Worm (Caenorhabditis elegans) whole organism, L2 larva: ENCODE measurements around the gene Y32H12A.6.

Experiments used
- ama-1 ChIP-seq: fragments of 150-350 bp; optimal IDR thresholded peaks from 2 replicates; lab custom pipeline; 2018; ENCODE audit warnings: inconsistent platforms
- egl-27 ChIP-seq: sonication (generic microtip); optimal IDR thresholded peaks from 3 replicates; lab custom pipeline; 2017; ENCODE audit warnings: missing biosample characterization, missing genetic modification reagents, missing genetic modification characterization
- nhr-12 ChIP-seq: fragments of 150-350 bp; optimal IDR thresholded peaks from 2 replicates; lab custom pipeline; 2014; ENCODE audit warnings: missing biosample characterization, missing genetic modification characterization
- nhr-25 ChIP-seq: fragments of 150-350 bp; sonication (generic microtip); optimal IDR thresholded peaks from 3 replicates; lab custom pipeline; 2014; ENCODE audit warnings: missing biosample characterization, missing genetic modification characterization
- snpc-4 ChIP-seq: fragments of 150-350 bp; optimal IDR thresholded peaks from 2 replicates; lab custom pipeline; 2014; ENCODE audit warnings: missing biosample characterization, missing genetic modification characterization
- unc-62 ChIP-seq: fragments of 150-350 bp; optimal IDR thresholded peaks from 2 replicates; lab custom pipeline; 2014; ENCODE audit warnings: missing biosample characterization, missing genetic modification reagents, missing genetic modification characterization

DNA sequence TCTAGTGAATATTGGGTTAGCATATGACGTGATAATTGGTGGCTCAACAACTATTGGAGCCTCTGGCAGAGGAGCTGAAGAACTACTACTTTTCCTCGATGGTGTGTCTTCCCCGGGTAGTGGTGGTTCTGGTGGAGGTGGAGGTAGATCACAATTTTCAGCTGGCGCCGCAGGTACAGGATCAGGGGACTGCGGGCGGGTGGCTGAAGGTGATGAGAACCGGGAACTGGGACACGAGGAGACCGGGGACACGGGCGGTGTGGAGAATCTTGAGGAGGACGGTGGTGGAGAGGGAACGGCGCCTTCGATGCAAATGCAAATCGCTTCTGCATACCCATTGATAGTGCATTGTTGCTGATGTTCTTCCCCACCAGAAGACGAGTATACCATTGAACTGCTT lies 13.8 kb upstream of the Y32H12A.6 start:
- no peak for TF ChIP-seq nhr-12 (tag; lab: Kevin White, UChicago)
- no peak for TF ChIP-seq unc-62
- TF ChIP-seq ama-1 (lab: Kevin White, UChicago): no peak
- TF ChIP-seq snpc-4 (tag; lab: Kevin White, UChicago): no peak
- TF ChIP-seq nhr-25 (tag; lab: Kevin White, UChicago): no peak
- TF ChIP-seq egl-27: no peak
